Worm (Caenorhabditis elegans): ENCODE results near the gene atg-4.2.

ce11 chrIV:11716414-11716813 lies 48.6 kb downstream of the atg-4.2 start:
- TF ChIP-seq him-1 (tag; optimal IDR thresholded peaks at IDR 0.05) (no peak), aptf-3 (GFP tag; IDR thresholded peaks at IDR 0.05) (no peak)
